Fruit fly (Drosophila melanogaster) whole organism, embryonic: ENCODE results near the gene CG16903.
A peak's percentile ranks its signal among the peaks of the same experiment; 100 is the strongest.

ENCODE experiments used
- Antp ChIP-seq: fragments of 200-800 bp; sonication (Bioruptor generic); optimal IDR thresholded peaks from 3 replicates; lab custom pipeline; 2016; ENCODE audit warnings: missing biosample characterization, missing genetic modification characterization
- Bdp1 ChIP-seq: fragments of 200-800 bp; sonication (Bioruptor generic); optimal IDR thresholded peaks from 3 replicates; lab custom pipeline; 2016; ENCODE audit warnings: missing biosample characterization, missing genetic modification characterization
- CG10431 ChIP-seq: fragments of 200-800 bp; sonication (Bioruptor generic); optimal IDR thresholded peaks from 3 replicates; lab custom pipeline; 2018; ENCODE audit warnings: missing biosample characterization, mild to moderate bottlenecking, missing genetic modification characterization
- CG10543 ChIP-seq: fragments of 200-800 bp; sonication (Bioruptor generic); optimal IDR thresholded peaks from 3 replicates; lab custom pipeline; 2017; ENCODE audit warnings: missing biosample characterization, mild to moderate bottlenecking, missing genetic modification characterization, moderate library complexity
- CG11504 ChIP-seq: fragments of 200-800 bp; sonication (Bioruptor generic); optimal IDR thresholded peaks from 3 replicates; lab custom pipeline; 2019; ENCODE audit warnings: missing biosample characterization, mild to moderate bottlenecking, missing genetic modification characterization, moderate library complexity
- CG11695 ChIP-seq: fragments of 200-800 bp; sonication (Bioruptor generic); IDR thresholded peaks from 3 replicates; pipeline ENCODE4 v1.3.6; 2022; ENCODE audit warnings: missing biosample characterization, missing genetic modification characterization
- CG12071 ChIP-seq: fragments of 200-800 bp; sonication (Bioruptor generic); optimal IDR thresholded peaks from 3 replicates; lab custom pipeline; 2018; ENCODE audit warnings: missing biosample characterization, mild to moderate bottlenecking, missing genetic modification characterization
- CG13894 ChIP-seq: fragments of 200-800 bp; sonication (Bioruptor generic); optimal IDR thresholded peaks from 3 replicates; lab custom pipeline; 2018; ENCODE audit warnings: missing biosample characterization, mild to moderate bottlenecking, missing genetic modification characterization, moderate library complexity
- CG14441 ChIP-seq: fragments of 200-800 bp; sonication (Bioruptor generic); IDR thresholded peaks from 2 replicates; pipeline ENCODE4 v1.3.6; 2022; ENCODE audit warnings: missing biosample characterization, missing genetic modification characterization
- CG15479 ChIP-seq: fragments of 200-800 bp; sonication (Bioruptor generic); optimal IDR thresholded peaks from 3 replicates; lab custom pipeline; 2019; ENCODE audit warnings: missing biosample characterization, mild to moderate bottlenecking, missing genetic modification characterization, moderate library complexity
- CG15601 ChIP-seq: fragments of 200-800 bp; sonication (Bioruptor generic); optimal IDR thresholded peaks from 3 replicates; lab custom pipeline; 2019; ENCODE audit warnings: missing biosample characterization, mild to moderate bottlenecking, missing genetic modification characterization, moderate library complexity
- CG17802 ChIP-seq: fragments of 200-800 bp; sonication (Bioruptor generic); optimal IDR thresholded peaks from 2 replicates; lab custom pipeline; 2018; ENCODE audit warnings: missing biosample characterization, mild to moderate bottlenecking, missing genetic modification characterization, moderate library complexity
- CG18262 ChIP-seq: fragments of 200-800 bp; optimal IDR thresholded peaks from 3 replicates; lab custom pipeline; 2019; ENCODE audit warnings: missing biosample characterization, mild to moderate bottlenecking, missing genetic modification characterization, moderate library complexity
- CG2120 ChIP-seq: fragments of 200-800 bp; sonication (Bioruptor generic); optimal IDR thresholded peaks from 3 replicates; lab custom pipeline; 2016; ENCODE audit warnings: missing biosample characterization, missing genetic modification characterization
- CG2712 ChIP-seq: fragments of 200-800 bp; optimal IDR thresholded peaks from 3 replicates; lab custom pipeline; 2019; ENCODE audit warnings: missing biosample characterization, mild to moderate bottlenecking, missing genetic modification characterization, moderate library complexity
- CG31224 ChIP-seq: fragments of 200-800 bp; sonication (Bioruptor generic); IDR thresholded peaks from 2 replicates; pipeline ENCODE4 v1.3.6; 2022; ENCODE audit warnings: missing biosample characterization, missing genetic modification characterization
- CG7987 ChIP-seq: fragments of 200-800 bp; sonication (Bioruptor generic); optimal IDR thresholded peaks from 2 replicates; lab custom pipeline; 2018; ENCODE audit warnings: missing biosample characterization, mild to moderate bottlenecking, missing genetic modification characterization, moderate library complexity
- CG8388 ChIP-seq: fragments of 200-800 bp; sonication (Bioruptor generic); optimal IDR thresholded peaks from 2 replicates; lab custom pipeline; 2019; ENCODE audit warnings: missing biosample characterization, mild to moderate bottlenecking, missing genetic modification characterization, moderate library complexity
- CG9932 ChIP-seq: fragments of 200-800 bp; sonication (Bioruptor generic); IDR thresholded peaks from 2 replicates; pipeline ENCODE4 v1.3.6; 2022; ENCODE audit warnings: missing biosample characterization, missing genetic modification characterization
- Camta ChIP-seq: fragments of 200-800 bp; sonication (Bioruptor generic); optimal IDR thresholded peaks from 2 replicates; lab custom pipeline; 2016; ENCODE audit warnings: missing biosample characterization, missing genetic modification characterization
- Deaf1 ChIP-seq: fragments of 200-800 bp; optimal IDR thresholded peaks from 3 replicates; lab custom pipeline; 2019; ENCODE audit warnings: missing biosample characterization, mild to moderate bottlenecking, missing genetic modification characterization, moderate library complexity
- Dref ChIP-seq: fragments of 200-800 bp; sonication (Bioruptor generic); IDR thresholded peaks from 2 replicates; pipeline ENCODE4 v1.3.6; 2022; ENCODE audit warnings: missing biosample characterization, missing genetic modification characterization
- HLH54F ChIP-seq: fragments of 200-800 bp; sonication (Bioruptor generic); optimal IDR thresholded peaks from 3 replicates; lab custom pipeline; 2016; ENCODE audit warnings: missing biosample characterization, missing genetic modification characterization
- Mad ChIP-seq: fragments of 200-800 bp; sonication (Bioruptor generic); optimal IDR thresholded peaks from 2 replicates; lab custom pipeline; 2016; ENCODE audit warnings: missing biosample characterization, missing genetic modification characterization
- Med ChIP-seq: fragments of 200-800 bp; sonication (Bioruptor generic); peaks from one replicate; lab custom pipeline; 2016; ENCODE audit warnings: missing biosample characterization, missing genetic modification characterization, mild to moderate bottlenecking, inconsistent platforms, moderate library complexity
- Mrtf ChIP-seq: fragments of 200-800 bp; sonication (Bioruptor generic); IDR thresholded peaks from 3 replicates; pipeline ENCODE4 v1.3.6; 2022; ENCODE audit warnings: missing biosample characterization, missing genetic modification characterization
- Rfx ChIP-seq: fragments of 200-800 bp; sonication (Bioruptor generic); IDR thresholded peaks from 2 replicates; pipeline ENCODE4 v1.3.6; 2022; ENCODE audit warnings: missing biosample characterization, missing genetic modification characterization
- Rx ChIP-seq: fragments of 200-800 bp; sonication (Bioruptor generic); IDR thresholded peaks from 2 replicates; pipeline ENCODE4 v1.3.6; 2022; ENCODE audit warnings: missing biosample characterization, missing genetic modification characterization
- ato ChIP-seq: fragments of 200-800 bp; sonication (Bioruptor generic); IDR thresholded peaks from 2 replicates; pipeline ENCODE4 v1.3.6; 2022; ENCODE audit warnings: missing biosample characterization, missing genetic modification characterization; ENCODE audit not compliant: partially characterized antibody
- az2 ChIP-seq: fragments of 200-800 bp; sonication (Bioruptor generic); optimal IDR thresholded peaks from 3 replicates; lab custom pipeline; 2016; ENCODE audit warnings: missing biosample characterization, missing genetic modification characterization
- bab2 ChIP-seq: fragments of 200-800 bp; sonication (Bioruptor generic); optimal IDR thresholded peaks from 2 replicates; lab custom pipeline; 2016; ENCODE audit warnings: missing biosample characterization, missing genetic modification characterization
- bowl ChIP-seq: fragments of 200-800 bp; sonication (Bioruptor generic); IDR thresholded peaks from 2 replicates; pipeline ENCODE4 v1.3.6; 2022; ENCODE audit warnings: missing biosample characterization, missing genetic modification characterization
- cg ChIP-seq: fragments of 200-800 bp; sonication (Bioruptor generic); optimal IDR thresholded peaks from 3 replicates; lab custom pipeline; 2019; ENCODE audit warnings: missing biosample characterization, mild to moderate bottlenecking, missing genetic modification characterization, moderate library complexity
- chinmo ChIP-seq: fragments of 200-800 bp; sonication (Bioruptor generic); IDR thresholded peaks from 4 replicates; pipeline ENCODE4 v1.3.6; 2022; ENCODE audit warnings: missing biosample characterization, missing genetic modification characterization; ENCODE audit not compliant: partially characterized antibody
- dmrt99B ChIP-seq: fragments of 200-800 bp; sonication (Bioruptor generic); optimal IDR thresholded peaks from 2 replicates; lab custom pipeline; 2018; ENCODE audit warnings: missing biosample characterization, mild to moderate bottlenecking, missing genetic modification characterization, moderate library complexity
- dysf ChIP-seq: fragments of 200-800 bp; sonication (Bioruptor generic); IDR thresholded peaks from 3 replicates; pipeline ENCODE4 v1.3.6; 2022; ENCODE audit warnings: missing biosample characterization, missing genetic modification characterization
- ftz-f1 ChIP-seq: fragments of 200-800 bp; sonication (Bioruptor generic); optimal IDR thresholded peaks from 2 replicates; lab custom pipeline; 2016; ENCODE audit warnings: missing biosample characterization, missing genetic modification characterization
- hth ChIP-seq: fragments of >200 bp; optimal IDR thresholded peaks from 2 replicates; lab custom pipeline; 2017; ENCODE audit warnings: inconsistent platforms
- jigr1 ChIP-seq: fragments of 200-800 bp; sonication (Bioruptor generic); IDR thresholded peaks from 3 replicates; pipeline ENCODE4 v1.3.6; 2022; ENCODE audit warnings: missing biosample characterization, missing genetic modification characterization
- kay ChIP-seq: fragments of 200-800 bp; sonication (Bioruptor generic); optimal IDR thresholded peaks from 2 replicates; lab custom pipeline; 2016; ENCODE audit warnings: missing biosample characterization, missing genetic modification characterization
- lola ChIP-seq, 3 experiments: fragments of >200 bp in 2 of 3; fragments of 200-800 bp in 1 of 3; sonication (Bioruptor generic) in 1 of 3; optimal IDR thresholded peaks; 2 replicates each; lab custom pipeline; 2017 to 2019; ENCODE audit warnings: missing biosample characterization in 3 of 3, missing genetic modification characterization in 3 of 3, mild to moderate bottlenecking in 1 of 3, moderate library complexity in 1 of 3
- pan ChIP-seq, 4 experiments: fragments of >200 bp in 3 of 4; fragments of 200-800 bp in 1 of 4; sonication (Bioruptor generic) in 1 of 4; optimal IDR thresholded peaks in 3 of 4; IDR thresholded peaks in 1 of 4; 2 replicates each; pipeline versions ENCODE4 v1.3.6 to Lab custom; 2017 to 2022; ENCODE audit warnings: missing biosample characterization in 2 of 4, missing genetic modification characterization in 2 of 4, mixed read lengths in 1 of 4
- pzg ChIP-seq: fragments of 200-800 bp; sonication (Bioruptor generic); optimal IDR thresholded peaks from 3 replicates; lab custom pipeline; 2018; ENCODE audit warnings: missing biosample characterization, mild to moderate bottlenecking, missing genetic modification characterization, moderate library complexity
- row ChIP-seq: fragments of 200-800 bp; sonication (Bioruptor generic); IDR thresholded peaks from 3 replicates; pipeline ENCODE4 v1.3.6; 2022; ENCODE audit warnings: missing biosample characterization, missing genetic modification characterization
- sd ChIP-seq: fragments of 200-800 bp; sonication (Bioruptor generic); optimal IDR thresholded peaks from 3 replicates; lab custom pipeline; 2018; ENCODE audit warnings: missing biosample characterization, mild to moderate bottlenecking, missing genetic modification characterization, moderate library complexity
- seq ChIP-seq: fragments of 200-800 bp; sonication (Bioruptor generic); IDR thresholded peaks from 2 replicates; pipeline ENCODE4 v1.3.6; 2022; ENCODE audit warnings: missing biosample characterization, missing genetic modification characterization
- sug ChIP-seq: fragments of 200-800 bp; optimal IDR thresholded peaks from 2 replicates; lab custom pipeline; 2019; ENCODE audit warnings: missing biosample characterization, mild to moderate bottlenecking, missing genetic modification characterization, moderate library complexity
- tgo ChIP-seq: fragments of 200-800 bp; sonication (Bioruptor generic); IDR thresholded peaks from 3 replicates; pipeline ENCODE4 v1.3.6; 2022; ENCODE audit warnings: missing biosample characterization, missing genetic modification characterization
- trem ChIP-seq: fragments of 200-800 bp; optimal IDR thresholded peaks from 3 replicates; lab custom pipeline; 2019; ENCODE audit warnings: missing biosample characterization, mild to moderate bottlenecking, missing genetic modification characterization, moderate library complexity

CG16903 gene

DNA sequence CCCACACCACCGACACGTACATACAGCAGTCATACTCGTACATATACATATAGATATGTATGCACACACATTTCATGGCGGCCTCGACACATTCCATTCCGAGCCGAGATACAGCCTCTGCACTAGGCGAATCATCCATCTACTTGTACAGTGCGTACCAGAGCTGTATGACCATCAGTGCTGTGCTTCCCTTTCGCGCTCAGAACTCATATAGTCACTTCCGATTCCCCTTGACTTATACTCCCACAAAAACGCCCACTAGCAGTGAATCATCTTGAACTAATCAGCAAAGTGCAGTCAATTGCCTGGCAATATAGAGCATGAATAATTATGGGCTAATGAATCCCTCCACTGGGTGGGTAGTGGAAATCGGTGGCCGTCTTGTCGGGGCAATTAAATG, 9.6 kb upstream of the CG16903 start:
- peak; percentile 3 for TF ChIP-seq Deaf1 (tag; lab: Kevin White, UChicago)
- TF ChIP-seq CG8388 (GFP tag; lab: Kevin White, UChicago): peak; percentile 13
- no peak for TF ChIP-seq CG10431 (GFP tag; lab: Kevin White, UChicago)
- peak; percentile 26 for TF ChIP-seq kay (GFP tag; lab: Kevin White, UChicago)
- no peak for TF ChIP-seq Camta (GFP tag; lab: Kevin White, UChicago)
- peak; percentile 14 for TF ChIP-seq sug (tag; lab: Kevin White, UChicago)
- TF ChIP-seq Med (GFP tag; lab: Kevin White, UChicago): peak; percentile 71
- TF ChIP-seq CG11695 (GFP tag; lab: Robert Waterston, UW): peak; percentile 80
- TF ChIP-seq Dref (GFP tag; lab: Robert Waterston, UW): no peak
- peak; percentile 14 for TF ChIP-seq CG10543 (GFP tag; lab: Kevin White, UChicago)
- TF ChIP-seq CG11504 (tag; lab: Kevin White, UChicago): no peak
- TF ChIP-seq sd (tag; lab: Kevin White, UChicago): peak; percentile 75
- TF ChIP-seq dmrt99B (tag; lab: Kevin White, UChicago): peak; percentile 5
- TF ChIP-seq bab2 (GFP tag; lab: Kevin White, UChicago): no peak
- TF ChIP-seq chinmo (GFP tag; lab: Robert Waterston, UW): 0 out of 4 replicates have a peak, but pooled peaks have one; percentile 19
- TF ChIP-seq cg (GFP tag; lab: Kevin White, UChicago): peak; percentile 28

DNA sequence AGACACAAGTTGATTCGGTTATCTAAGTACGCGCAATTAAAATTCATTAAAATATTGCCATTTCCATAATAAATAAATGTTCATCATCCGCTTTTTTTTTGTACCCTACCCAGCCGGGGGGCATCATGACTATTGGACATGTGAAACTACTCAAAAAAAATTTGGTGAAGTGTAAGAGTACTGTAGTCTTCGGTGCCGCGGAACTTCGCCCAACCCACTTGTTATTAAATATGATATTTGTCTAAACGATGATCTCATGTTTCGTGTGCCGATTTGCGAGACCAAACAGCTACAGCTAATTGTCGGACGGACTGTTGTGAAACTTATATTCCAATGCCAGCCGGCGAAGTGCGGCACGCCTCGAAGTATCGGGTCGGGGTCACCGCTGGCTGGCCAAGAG, 8.6 kb upstream of the CG16903 start:
- 0 out of 3 replicates have a peak, but pooled peaks have one; percentile 12 for TF ChIP-seq row (GFP tag; lab: Robert Waterston, UW)
- TF ChIP-seq Mrtf: no peak
- no peak for TF ChIP-seq CG13894 (tag; lab: Kevin White, UChicago)
- TF ChIP-seq lola (GFP tag; optimal IDR thresholded peaks at IDR 0.05; lab: Kevin White, UChicago): no peak
- no peak for TF ChIP-seq pan (optimal IDR thresholded peaks at IDR 0.05; lab: Kevin White, UChicago)
- peak in 1 of 2 experiments; percentile 6 for TF ChIP-seq pan (GFP tag; optimal IDR thresholded peaks at IDR 0.05 in 1 of 2, IDR thresholded peaks at IDR 0.05 in 1 of 2)
- TF ChIP-seq ato (GFP tag; lab: Robert Waterston, UW): no peak
- no peak for TF ChIP-seq Bdp1 (GFP tag; lab: Kevin White, UChicago)
- no peak for TF ChIP-seq CG31224 (GFP tag; lab: Robert Waterston, UW)
- TF ChIP-seq CG15479 (GFP tag; lab: Kevin White, UChicago): no peak
- TF ChIP-seq CG2120 (GFP tag; lab: Kevin White, UChicago): peak; percentile 21
- no peak for TF ChIP-seq CG12071 (GFP tag; lab: Kevin White, UChicago)
- no peak for TF ChIP-seq CG18262
- TF ChIP-seq CG17802 (tag; lab: Kevin White, UChicago): no peak
- no peak for TF ChIP-seq bowl (GFP tag; lab: Robert Waterston, UW)
- TF ChIP-seq tgo (GFP tag; lab: Robert Waterston, UW): peak; percentile 30; the same call in 1 of the 3 replicates
- no peak for TF ChIP-seq Mad (GFP tag; lab: Kevin White, UChicago)
- TF ChIP-seq dysf: 0 out of 3 replicates have a peak, but pooled peaks have one; percentile 10
- TF ChIP-seq Antp (GFP tag; lab: Kevin White, UChicago): no peak
- no peak for TF ChIP-seq jigr1 (GFP tag; lab: Robert Waterston, UW)
- no peak for TF ChIP-seq CG10543 (GFP tag; lab: Kevin White, UChicago)
- TF ChIP-seq hth (lab: Kevin White, UChicago): no peak
- TF ChIP-seq CG14441 (GFP tag; lab: Robert Waterston, UW): 0 out of 2 replicates have a peak, but pooled peaks have one; percentile 19
- no peak for TF ChIP-seq CG2712 (tag; lab: Kevin White, UChicago)
- no peak for TF ChIP-seq CG15601
- TF ChIP-seq CG7987 (GFP tag; lab: Kevin White, UChicago): no peak
- no peak for TF ChIP-seq HLH54F (GFP tag; lab: Kevin White, UChicago)
- TF ChIP-seq Rx (GFP tag; lab: Robert Waterston, UW): no peak
- no peak for TF ChIP-seq pzg (GFP tag; lab: Kevin White, UChicago)
- TF ChIP-seq ftz-f1 (GFP tag; lab: Kevin White, UChicago): peak; percentile 26
- TF ChIP-seq trem (tag; lab: Kevin White, UChicago): no peak
- no peak for TF ChIP-seq az2 (GFP tag; lab: Kevin White, UChicago)
- TF ChIP-seq Rfx (GFP tag; lab: Robert Waterston, UW): peak; percentile 40; the same call in 1 of the 2 replicates
- no peak for TF ChIP-seq seq
- no peak for TF ChIP-seq CG9932 (GFP tag; lab: Robert Waterston, UW)
